Worm (Caenorhabditis elegans): ENCODE measurements around the gene spp-11.

DNA sequence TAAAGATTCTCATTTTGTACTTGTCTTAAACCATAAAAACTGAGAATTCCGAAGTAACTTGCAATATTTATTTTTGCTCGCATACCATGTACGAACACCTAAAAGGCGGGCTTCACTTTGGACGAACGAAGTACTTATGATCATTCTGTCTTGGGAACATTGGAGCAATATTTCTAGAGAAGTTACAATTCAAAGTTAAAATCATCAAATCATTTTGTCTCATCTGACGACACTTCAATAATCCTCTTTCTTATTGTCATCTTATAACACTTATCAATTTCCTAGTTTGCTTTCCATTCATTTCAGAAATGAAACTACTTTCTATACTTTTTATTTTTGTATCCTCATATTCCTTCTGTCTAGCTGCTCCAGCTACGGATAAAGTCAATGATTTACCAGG lies 40.5 kb downstream of the spp-11 start, which contains the start of gene ctsa-4.1:
- TF ChIP-seq unc-62 (GFP tag; optimal IDR thresholded peaks at IDR 0.05) (no peak), nhr-12 (tag; optimal IDR thresholded peaks at IDR 0.05) (no peak), snpc-4 (tag; optimal IDR thresholded peaks at IDR 0.05) (no peak), ztf-11 (tag; optimal IDR thresholded peaks at IDR 0.05) (no peak), pha-4 (tag; optimal IDR thresholded peaks at IDR 0.05) (no peak), ceh-39 (tag; optimal IDR thresholded peaks at IDR 0.05) (no peak), elt-3 (tag; optimal IDR thresholded peaks at IDR 0.05) (no peak), lin-32 (GFP tag; optimal IDR thresholded peaks at IDR 0.05) (no peak), nhr-237 (tag; optimal IDR thresholded peaks at IDR 0.05) (no peak), sptf-1 (tag; optimal IDR thresholded peaks at IDR 0.05) (no peak)
